Worm (Caenorhabditis elegans) whole organism, L1 larva: ENCODE results near the gene unc-6.
A peak's percentile ranks its signal among the peaks of the same experiment; 100 is the strongest.

Experiments used
- C34B4.2 ChIP-seq: sonication (generic microtip); optimal IDR thresholded peaks from 2 replicates; lab custom pipeline; 2017; ENCODE audit warnings: mild to moderate bottlenecking, missing genetic modification characterization, missing compliant biosample characterization
- Y116A8C.19 ChIP-seq: sonication (generic microtip); optimal IDR thresholded peaks from 2 replicates; lab custom pipeline; 2016; ENCODE audit warnings: missing compliant biosample characterization, missing genetic modification characterization, borderline replicate concordance
- ama-1 ChIP-seq: fragments of 150-350 bp; optimal IDR thresholded peaks from 2 replicates; lab custom pipeline; 2014
- blmp-1 ChIP-seq: fragments of 150-350 bp; optimal IDR thresholded peaks from 2 replicates; lab custom pipeline; 2014; ENCODE audit warnings: missing biosample characterization, missing genetic modification characterization
- ceh-63 ChIP-seq: fragments of 200-800 bp; sonication (Bioruptor generic); optimal IDR thresholded peaks from 2 replicates; lab custom pipeline; 2018; ENCODE audit warnings: mild to moderate bottlenecking, missing genetic modification characterization, missing compliant biosample characterization
- ceh-8 ChIP-seq: fragments of 200-800 bp; sonication (Bioruptor generic); optimal IDR thresholded peaks from 2 replicates; lab custom pipeline; 2018; ENCODE audit warnings: mild to moderate bottlenecking, missing genetic modification characterization, moderate library complexity, missing compliant biosample characterization
- dsc-1 ChIP-seq: sonication (generic microtip); optimal IDR thresholded peaks from 2 replicates; lab custom pipeline; 2016; ENCODE audit warnings: mild to moderate bottlenecking, missing genetic modification characterization, missing compliant biosample characterization
- efl-1 ChIP-seq, 4 experiments: fragments of 150-350 bp; optimal IDR thresholded peaks in 3 of 4; peaks in 1 of 4; 1 replicate in 1 of 4; 2 replicates in 3 of 4; lab custom pipeline; 2014; ENCODE audit warnings: missing biosample characterization in 2 of 4, missing genetic modification characterization in 2 of 4, missing genetic modification reagents in 2 of 4
- egl-13 ChIP-seq: sonication (generic microtip); optimal IDR thresholded peaks from 2 replicates; lab custom pipeline; 2016; ENCODE audit warnings: missing genotype, missing genetic modification reagents, missing genetic modification characterization, missing compliant biosample characterization
- fkh-10 ChIP-seq: sonication (generic microtip); optimal IDR thresholded peaks from 2 replicates; lab custom pipeline; 2017; ENCODE audit warnings: missing biosample characterization, missing genetic modification reagents, missing genetic modification characterization
- fkh-4 ChIP-seq: sonication (generic microtip); optimal IDR thresholded peaks from 2 replicates; lab custom pipeline; 2016; ENCODE audit warnings: missing compliant biosample characterization, missing genetic modification characterization, borderline replicate concordance
- fos-1 ChIP-seq: fragments of 150-350 bp; optimal IDR thresholded peaks from 2 replicates; lab custom pipeline; 2014; ENCODE audit warnings: missing biosample characterization, missing genetic modification characterization
- hlh-17 ChIP-seq: fragments of 200-800 bp; sonication (Bioruptor generic); optimal IDR thresholded peaks from 2 replicates; lab custom pipeline; 2018; ENCODE audit warnings: missing genetic modification characterization, mild to moderate bottlenecking, missing compliant biosample characterization, moderate library complexity, borderline replicate concordance
- hlh-4 ChIP-seq: sonication (generic microtip); optimal IDR thresholded peaks from 2 replicates; lab custom pipeline; 2016; ENCODE audit warnings: mild to moderate bottlenecking, missing genetic modification characterization, missing compliant biosample characterization
- hpl-2 ChIP-seq: fragments of 150-350 bp; optimal IDR thresholded peaks from 2 replicates; lab custom pipeline; 2014; ENCODE audit warnings: missing biosample characterization, missing genetic modification reagents, missing genetic modification characterization
- irx-1 ChIP-seq: sonication (generic microtip); optimal IDR thresholded peaks from 2 replicates; lab custom pipeline; 2016; ENCODE audit warnings: missing genetic modification characterization, missing compliant biosample characterization
- lin-14 ChIP-seq: fragments of 200-800 bp; sonication (Bioruptor generic); optimal IDR thresholded peaks from 2 replicates; lab custom pipeline; 2018; ENCODE audit warnings: mild to moderate bottlenecking, missing genetic modification characterization, moderate library complexity, missing compliant biosample characterization
- lin-39 ChIP-seq: fragments of 150-350 bp; optimal IDR thresholded peaks from 2 replicates; lab custom pipeline; 2014; ENCODE audit warnings: missing biosample characterization, missing genetic modification reagents, missing genetic modification characterization
- lir-3 ChIP-seq: sonication (generic microtip); optimal IDR thresholded peaks from 2 replicates; lab custom pipeline; 2016; ENCODE audit warnings: mild to moderate bottlenecking, missing genetic modification characterization, moderate library complexity, missing compliant biosample characterization; ENCODE audit not compliant: poor library complexity
- lsy-2 ChIP-seq, 2 experiments: fragments of 150-350 bp; optimal IDR thresholded peaks; 2 replicates each; lab custom pipeline; 2014; ENCODE audit warnings: missing biosample characterization in 2 of 2, missing genetic modification characterization in 2 of 2
- mab-9 ChIP-seq: fragments of 200-800 bp; sonication (Bioruptor generic); IDR thresholded peaks from 2 replicates; pipeline ENCODE4 v1.3.6; 2022; ENCODE audit warnings: missing genetic modification reagents, missing genetic modification characterization, missing compliant biosample characterization
- mef-2 ChIP-seq: fragments of 150-350 bp; optimal IDR thresholded peaks from 2 replicates; lab custom pipeline; 2014; ENCODE audit warnings: missing biosample characterization, missing genetic modification characterization
- mep-1 ChIP-seq: fragments of 150-350 bp; optimal IDR thresholded peaks from 2 replicates; lab custom pipeline; 2014; ENCODE audit warnings: missing biosample characterization, missing genetic modification characterization
- nhr-12 ChIP-seq: sonication (generic microtip); optimal IDR thresholded peaks from 2 replicates; lab custom pipeline; 2017; ENCODE audit warnings: missing biosample characterization, missing genetic modification characterization
- nhr-19 ChIP-seq: fragments of 200-800 bp; sonication (Bioruptor generic); conservative IDR thresholded peaks from 2 replicates; pipeline ENCODE4 v1.3.6; 2022; ENCODE audit warnings: missing genetic modification characterization, missing compliant biosample characterization
- nhr-20 ChIP-seq: sonication (generic microtip); optimal IDR thresholded peaks from 2 replicates; lab custom pipeline; 2016; ENCODE audit warnings: mild to moderate bottlenecking, missing genetic modification characterization, missing compliant biosample characterization
- nhr-28 ChIP-seq: fragments of 150-350 bp; optimal IDR thresholded peaks from 2 replicates; lab custom pipeline; 2014; ENCODE audit warnings: missing biosample characterization, missing genetic modification characterization
- nhr-71 ChIP-seq: sonication (generic microtip); optimal IDR thresholded peaks from 2 replicates; lab custom pipeline; 2016; ENCODE audit warnings: mild to moderate bottlenecking, missing genetic modification characterization, moderate library complexity, missing compliant biosample characterization
- nhr-77 ChIP-seq: fragments of 150-350 bp; optimal IDR thresholded peaks from 2 replicates; lab custom pipeline; 2014; ENCODE audit warnings: missing biosample characterization, missing genetic modification characterization
- nhr-84 ChIP-seq: sonication (generic microtip); optimal IDR thresholded peaks from 2 replicates; lab custom pipeline; 2017; ENCODE audit warnings: missing biosample characterization, missing genetic modification characterization
- nhr-85 ChIP-seq: sonication (generic microtip); peaks from one replicate; lab custom pipeline; 2016; ENCODE audit warnings: missing genetic modification characterization, inconsistent platforms, missing compliant biosample characterization
- rnt-1 ChIP-seq: sonication (generic microtip); optimal IDR thresholded peaks from 2 replicates; lab custom pipeline; 2016; ENCODE audit warnings: mild to moderate bottlenecking, missing genetic modification characterization, moderate library complexity, missing compliant biosample characterization
- snpc-4 ChIP-seq: fragments of 150-350 bp; optimal IDR thresholded peaks from 2 replicates; lab custom pipeline; 2014; ENCODE audit warnings: missing biosample characterization, missing genetic modification characterization
- sox-4 ChIP-seq: sonication (generic microtip); optimal IDR thresholded peaks from 2 replicates; lab custom pipeline; 2016; ENCODE audit warnings: missing genetic modification characterization, missing compliant biosample characterization
- sup-37 ChIP-seq: fragments of 200-800 bp; sonication (Bioruptor generic); optimal IDR thresholded peaks from 2 replicates; lab custom pipeline; 2018; ENCODE audit warnings: mild to moderate bottlenecking, missing genetic modification characterization, missing compliant biosample characterization
- vab-15 ChIP-seq: sonication (generic microtip); optimal IDR thresholded peaks from 2 replicates; lab custom pipeline; 2017; ENCODE audit warnings: missing genotype, mild to moderate bottlenecking, missing genetic modification characterization, missing compliant biosample characterization

unc-6 gene

ce11 chrX:6893074-6893473 is 3.6 kb downstream of the unc-6 start:
- TF ChIP-seq Y116A8C.19 (tag; lab: Kevin White, UChicago) (no peak), fos-1 (tag; lab: Kevin White, UChicago) (no peak), lin-14 (peak; percentile 55), fkh-10 (GFP tag; lab: Kevin White, UChicago) (peak; percentile 5)
- TF ChIP-seq, all 84 proteins: peak for 2

ce11 chrX:6894104-6894503 is 4.6 kb downstream of the unc-6 start:
- TF ChIP-seq nhr-12 (tag; lab: Kevin White, UChicago) (no peak), fos-1 (tag; lab: Kevin White, UChicago) (no peak), vab-15 (no peak), blmp-1 (tag; lab: Kevin White, UChicago) (peak; percentile 12), ama-1 (lab: Kevin White, UChicago) (no peak), mep-1 (tag; lab: Kevin White, UChicago) (no peak), lin-39 (tag; lab: Kevin White, UChicago) (no peak), efl-1 (optimal IDR thresholded peaks at IDR 0.05; lab: Kevin White, UChicago) (no peak), efl-1 (GFP tag; optimal IDR thresholded peaks at IDR 0.05 in 1 of 2; lab: Kevin White, UChicago) (peak in 1 of 2 experiments; percentile 28), nhr-19 (GFP tag; lab: Robert Waterston, UW) (no peak), nhr-28 (tag; lab: Kevin White, UChicago) (no peak), lsy-2 (tag; optimal IDR thresholded peaks at IDR 0.05; lab: Kevin White, UChicago) (peak in 1 of 2 experiments; percentile 48), nhr-77 (tag; lab: Kevin White, UChicago) (no peak), irx-1 (tag; lab: Kevin White, UChicago) (no peak), egl-13 (tag; lab: Kevin White, UChicago) (no peak), rnt-1 (tag; lab: Kevin White, UChicago) (peak; percentile 42), ceh-8 (no peak), nhr-71 (tag; lab: Kevin White, UChicago) (peak; percentile 45), lir-3 (tag; lab: Kevin White, UChicago) (no peak), lin-14 (peak; percentile 69), snpc-4 (tag; lab: Kevin White, UChicago) (no peak), mab-9 (GFP tag; lab: Robert Waterston, UW) (no peak), fkh-4 (tag; lab: Kevin White, UChicago) (no peak), hlh-4 (tag; lab: Kevin White, UChicago) (no peak), mef-2 (tag; lab: Kevin White, UChicago) (no peak), hlh-17 (GFP tag; lab: Kevin White, UChicago) (no peak), hpl-2 (no peak), C34B4.2 (tag; lab: Kevin White, UChicago) (no peak), sox-4 (tag; lab: Kevin White, UChicago) (no peak), dsc-1 (tag; lab: Kevin White, UChicago) (no peak), ceh-63 (GFP tag; lab: Kevin White, UChicago) (no peak), nhr-84 (tag; lab: Kevin White, UChicago) (no peak)

- TF ChIP-seq nhr-20 (tag; lab: Kevin White, UChicago) (no peak), nhr-85 (peak; percentile 53)
Measured at ce11 chrX:6899848-6900247, 10.4 kb downstream of the unc-6 start, which contains the start of gene F14B8.4. F14B8.4 (minus strand) TSS chrX:6899948.

- TF ChIP-seq lin-39 (tag; lab: Kevin White, UChicago) = no peak
- TF ChIP-seq sup-37 = no peak
- no peak for TF ChIP-seq efl-1 (optimal IDR thresholded peaks at IDR 0.05; lab: Kevin White, UChicago)
- no peak for TF ChIP-seq efl-1 (GFP tag; optimal IDR thresholded peaks at IDR 0.05 in 1 of 2; lab: Kevin White, UChicago)
Measured at ce11 chrX:6901078-6901477, 11.6 kb downstream of the unc-6 start, which contains the start of gene pes-23. pes-23 (plus strand) TSS chrX:6901378.
